Worm (Caenorhabditis elegans): Measurements from ENCODE around the gene str-176.
A peak's percentile ranks its signal among the peaks of the same experiment; 100 is the strongest.

DNA sequence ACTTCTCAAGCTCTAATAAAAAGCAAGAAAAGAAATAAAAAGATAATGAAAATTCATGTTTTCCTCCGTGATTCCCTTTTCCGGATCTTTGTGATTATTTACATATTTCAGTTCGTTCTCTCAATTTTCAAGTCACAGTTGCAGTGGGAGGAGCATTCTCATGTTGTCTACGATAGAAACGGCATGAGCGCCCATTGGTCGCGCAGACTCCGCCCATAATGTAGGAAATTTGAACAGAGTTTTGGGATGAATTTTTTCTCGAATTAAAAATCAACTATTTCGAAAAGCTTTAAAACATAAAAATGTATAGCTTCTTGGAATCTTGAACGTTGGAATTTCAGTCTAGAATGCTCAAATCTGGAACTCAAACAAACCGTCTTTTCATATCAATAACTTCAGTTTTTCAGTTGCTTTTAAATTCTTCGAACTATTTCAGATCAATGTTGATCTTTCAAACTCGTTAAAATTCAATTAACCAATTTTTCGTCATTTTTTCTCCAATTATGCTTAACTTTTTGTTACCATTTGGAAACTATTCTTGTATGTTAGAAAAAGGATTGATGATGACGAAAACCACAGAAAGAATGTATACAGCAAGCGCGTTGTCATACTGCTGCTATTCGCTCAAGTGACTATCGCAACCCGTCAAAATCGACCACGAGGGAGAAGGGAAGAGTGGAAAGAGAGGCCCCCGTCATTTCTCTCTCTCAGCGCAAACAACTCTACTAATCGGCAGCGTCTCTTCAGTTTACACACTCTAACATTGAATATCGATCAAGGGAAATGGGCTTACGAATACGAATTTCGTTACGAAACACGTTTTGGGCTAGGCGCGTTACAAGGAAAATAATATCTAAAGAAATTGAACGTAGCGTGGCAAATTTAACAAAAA lies 31.8 kb downstream of the str-176 start:
- TF ChIP-seq him-1 (tag; optimal IDR thresholded peaks at IDR 0.05) (peak; percentile 33), W03F9.2 (tag; optimal IDR thresholded peaks at IDR 0.05) (peak; percentile 3), dao-5 (tag; optimal IDR thresholded peaks at IDR 0.05) (no peak)

Measured in whole organism, L4/young adult.